Fruit fly (Drosophila melanogaster): Measurements from ENCODE around the gene CG4598.

The CG4598 gene

DNA sequence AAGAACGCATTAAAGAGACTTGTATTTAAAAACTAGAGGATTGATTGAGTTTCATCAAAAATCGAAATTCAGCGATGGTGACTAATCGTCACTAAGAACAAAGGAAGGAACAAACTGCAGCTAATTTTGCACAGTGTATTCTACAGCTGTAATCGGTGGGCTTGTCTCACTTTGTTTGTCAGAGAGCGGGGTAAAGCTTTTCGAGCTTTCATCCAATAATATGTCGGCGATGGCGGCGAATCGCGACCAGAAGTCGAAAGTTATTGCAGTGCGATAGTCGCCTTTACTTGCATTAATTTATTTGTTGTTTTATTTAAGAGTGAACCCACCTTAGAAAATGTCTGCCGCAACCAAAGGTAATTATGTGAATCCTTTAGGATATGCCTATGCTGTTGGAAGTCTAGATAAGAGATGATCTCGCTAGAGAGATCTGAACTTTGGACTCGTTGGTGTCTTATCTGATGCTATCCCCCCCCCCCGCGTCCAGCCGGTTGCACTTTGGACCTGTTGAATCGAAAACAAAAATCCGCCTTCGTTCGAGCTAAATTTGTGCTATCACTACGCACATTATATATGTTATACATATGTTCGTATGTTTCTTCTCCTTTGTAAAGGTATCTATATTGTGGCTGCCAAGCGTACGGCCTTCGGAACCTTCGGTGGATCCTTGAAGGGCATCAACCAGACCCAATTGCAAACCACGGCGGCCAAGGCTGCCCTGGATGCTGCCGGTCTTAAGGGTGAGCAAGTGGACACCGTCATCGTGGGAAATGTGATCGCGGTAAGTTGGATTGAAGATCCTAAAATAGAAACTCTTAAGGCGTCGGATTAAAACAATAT, 3.2 kb upstream of the CG4598 start, which contains the start of gene yip2 (continued):
- TF ChIP-seq CG18011 (GFP tag; optimal IDR thresholded peaks at IDR 0.05) (peak; percentile 41), bab2 (GFP tag; optimal IDR thresholded peaks at IDR 0.05) (peak; percentile 61), CG14860 (GFP tag; IDR thresholded peaks at IDR 0.05; ENCODE audit: partially characterized antibody) (no peak), Usf (GFP tag; optimal IDR thresholded peaks at IDR 0.05) (peak; percentile 0), MESR4 (GFP tag; optimal IDR thresholded peaks at IDR 0.05) (peak; percentile 27), B-H1 (GFP tag; IDR thresholded peaks at IDR 0.05) (no peak; the same call in 2 of the 3 replicates), CG18619 (GFP tag; optimal IDR thresholded peaks at IDR 0.05) (peak; percentile 41), Xbp1 (GFP tag; optimal IDR thresholded peaks at IDR 0.05) (peak; percentile 76), tna (GFP tag; IDR thresholded peaks at IDR 0.05; ENCODE audit: partially characterized antibody) (no peak), fru (optimal IDR thresholded peaks at IDR 0.05) (no peak), dmrt99B (tag; optimal IDR thresholded peaks at IDR 0.05) (peak; percentile 60), Abd-B (GFP tag; optimal IDR thresholded peaks at IDR 0.05) (no peak), CG2678 (tag; optimal IDR thresholded peaks at IDR 0.05) (peak; percentile 68), CoRest (tag; optimal IDR thresholded peaks at IDR 0.05) (peak; percentile 42), pum (GFP tag; optimal IDR thresholded peaks at IDR 0.05) (no peak), CG4282 (GFP tag; optimal IDR thresholded peaks at IDR 0.05) (peak; percentile 36), CG11398 (GFP tag; optimal IDR thresholded peaks at IDR 0.05) (peak; percentile 61), pho (GFP tag; optimal IDR thresholded peaks at IDR 0.05) (peak; percentile 58), Side (GFP tag; optimal IDR thresholded peaks at IDR 0.05) (peak; percentile 30), grn (GFP tag; optimal IDR thresholded peaks at IDR 0.05) (peak; percentile 78), Rx (GFP tag; IDR thresholded peaks at IDR 0.05) (no peak), dmrt11E (tag; optimal IDR thresholded peaks at IDR 0.05) (no peak), Hr3 (GFP tag; optimal IDR thresholded peaks at IDR 0.05) (peak; percentile 16), CG12219 (GFP tag; optimal IDR thresholded peaks at IDR 0.05) (peak; percentile 57), CG42726 (GFP tag; IDR thresholded peaks at IDR 0.05; ENCODE audit: partially characterized antibody) (no peak), ttk (GFP tag; IDR thresholded peaks at IDR 0.05) (peak; percentile 57), amos (GFP tag; IDR thresholded peaks at IDR 0.05; ENCODE audit: partially characterized antibody) (no peak; the same call in 1 of the 2 replicates), CG6813 (GFP tag; optimal IDR thresholded peaks at IDR 0.05) (peak; percentile 60), fd96Cb (tag; optimal IDR thresholded peaks at IDR 0.05) (peak; percentile 1), CG3163 (GFP tag; optimal IDR thresholded peaks at IDR 0.05) (peak; percentile 48), odd (GFP tag; optimal IDR thresholded peaks at IDR 0.05) (peak; percentile 62), mam (GFP tag; optimal IDR thresholded peaks at IDR 0.05) (peak; percentile 52), disco-r (GFP tag; optimal IDR thresholded peaks at IDR 0.05) (no peak), gem (tag; optimal IDR thresholded peaks at IDR 0.05) (peak; percentile 76), Vsx1 (GFP tag; optimal IDR thresholded peaks at IDR 0.05) (no peak), sima (GFP tag; optimal IDR thresholded peaks at IDR 0.05) (no peak), Xrp1 (GFP tag; IDR thresholded peaks at IDR 0.05) (peak; percentile 53; the same call in 1 of the 2 replicates), her (GFP tag; optimal IDR thresholded peaks at IDR 0.05) (peak; percentile 75), tin (GFP tag; optimal IDR thresholded peaks at IDR 0.05) (peak; percentile 36), Ptx1 (GFP tag; IDR thresholded peaks at IDR 0.05) (peak; percentile 52; the same call in 1 of the 2 replicates), Dad (GFP tag; optimal IDR thresholded peaks at IDR 0.05) (peak; percentile 12), tll (GFP tag; optimal IDR thresholded peaks at IDR 0.05) (no peak), scrt (GFP tag; optimal IDR thresholded peaks at IDR 0.05) (peak; percentile 51), CG13624 (GFP tag; optimal IDR thresholded peaks at IDR 0.05) (peak; percentile 37), Atf6 (GFP tag; IDR thresholded peaks at IDR 0.05) (peak; percentile 78), CG12942 (GFP tag; optimal IDR thresholded peaks at IDR 0.05) (peak; percentile 34), CG11093 (GFP tag; IDR thresholded peaks at IDR 0.05) (no peak), CG7357 (GFP tag; IDR thresholded peaks at IDR 0.05) (no peak), cwo (GFP tag; optimal IDR thresholded peaks at IDR 0.05) (peak; percentile 35)

All from whole organism, embryonic.